Worm (Caenorhabditis elegans): ENCODE results near the gene F47B8.1.
A peak's percentile ranks its signal among the peaks of the same experiment; 100 is the strongest.

The F47B8.1 gene

ce11 chrV:14357347-14357746 is 43.2 kb upstream of the F47B8.1 start:
- 0 out of 2 replicates have a peak, but pooled peaks have one; percentile 28 for TF ChIP-seq nfyb-1 (GFP tag; IDR thresholded peaks at IDR 0.05)

- TF ChIP-seq ekl-4 (GFP tag; IDR thresholded peaks at IDR 0.05) (peak; percentile 44; the same call in 1 of the 2 replicates), snpc-3.4 (tag; optimal IDR thresholded peaks at IDR 0.05) (peak; percentile 71), him-1 (tag; optimal IDR thresholded peaks at IDR 0.05) (peak; percentile 59), hmg-20 (GFP tag; IDR thresholded peaks at IDR 0.05) (no peak), hsf-1 (GFP tag; IDR thresholded peaks at IDR 0.05) (0 out of 2 replicates have a peak, but pooled peaks have one; percentile 9), egrh-3 (GFP tag; IDR thresholded peaks at IDR 0.05) (no peak), F22D6.2 (tag; optimal IDR thresholded peaks at IDR 0.05) (peak; percentile 15), ztf-18 (tag; optimal IDR thresholded peaks at IDR 0.05) (peak; percentile 96), nhr-27 (tag; optimal IDR thresholded peaks at IDR 0.05) (no peak), Y53F4B.3 (GFP tag; IDR thresholded peaks at IDR 0.05) (no peak), hmg-1.2 (GFP tag; IDR thresholded peaks at IDR 0.05) (peak; percentile 53), attf-5 (GFP tag; optimal IDR thresholded peaks at IDR 0.05) (peak; percentile 32), lin-35 (GFP tag; optimal IDR thresholded peaks at IDR 0.05) (peak; percentile 61 to 96 (median 74)), K11D2.4 (GFP tag; IDR thresholded peaks at IDR 0.05) (peak; percentile 25; the same call in 1 of the 2 replicates), K12H6.12 (tag; optimal IDR thresholded peaks at IDR 0.05) (no peak), lin-54 (GFP tag; optimal IDR thresholded peaks at IDR 0.05) (peak; percentile 96), B0035.1 (tag; optimal IDR thresholded peaks at IDR 0.05) (peak; percentile 12), snpc-4 (GFP tag; optimal IDR thresholded peaks at IDR 0.05) (no peak), snpc-4 (tag; optimal IDR thresholded peaks at IDR 0.05) (peak; percentile 42 to 75 (median 59)), attf-3 (GFP tag; conservative IDR thresholded peaks at IDR 0.05) (peak; percentile 58; the same call in 1 of the 2 replicates), B0336.3 (GFP tag; IDR thresholded peaks at IDR 0.05) (peak; percentile 82), F23B12.7 (tag; optimal IDR thresholded peaks at IDR 0.05; ENCODE audit: insufficient read depth) (peak; percentile 58), dpl-1 (GFP tag; optimal IDR thresholded peaks at IDR 0.05) (peak; percentile 75), ztf-28 (GFP tag; IDR thresholded peaks at IDR 0.05) (no peak), B0261.1 (tag; optimal IDR thresholded peaks at IDR 0.05) (no peak), D2030.7 (GFP tag; IDR thresholded peaks at IDR 0.05) (peak; percentile 54; the same call in 1 of the 2 replicates), madf-8 (GFP tag; conservative IDR thresholded peaks at IDR 0.05) (peak; percentile 34; the same call in 1 of the 2 replicates), Y95B8A.8 (GFP tag; IDR thresholded peaks at IDR 0.05) (no peak), C17E4.6 (GFP tag; IDR thresholded peaks at IDR 0.05) (no peak), madf-6 (GFP tag; IDR thresholded peaks at IDR 0.05) (peak; percentile 66), rcor-1 (GFP tag; IDR thresholded peaks at IDR 0.05) (peak; percentile 53), gei-17 (GFP tag; optimal IDR thresholded peaks at IDR 0.05) (no peak), mcd-1 (GFP tag; IDR thresholded peaks at IDR 0.05) (peak; percentile 82), Y53G8AR.9 (GFP tag; conservative IDR thresholded peaks at IDR 0.05) (peak; percentile 91), bed-2 (GFP tag; IDR thresholded peaks at IDR 0.05) (no peak), ZK185.1 (tag; optimal IDR thresholded peaks at IDR 0.05; ENCODE audit: poor library complexity, severe bottlenecking) (peak; percentile 67), cebp-1 (GFP tag; IDR thresholded peaks at IDR 0.05) (no peak), cebp-1 (tag; optimal IDR thresholded peaks at IDR 0.05) (peak; percentile 72), ama-1 (optimal IDR thresholded peaks at IDR 0.05) (peak; percentile 20), ama-1 (GFP tag; optimal IDR thresholded peaks at IDR 0.05) (no peak), efl-1 (GFP tag; optimal IDR thresholded peaks at IDR 0.05) (peak; percentile 81), lin-26 (GFP tag; IDR thresholded peaks at IDR 0.05) (no peak; the same call in 1 of the 2 replicates), F33H1.4 (GFP tag; IDR thresholded peaks at IDR 0.05) (0 out of 2 replicates have a peak, but pooled peaks have one; percentile 52), dox-1 (GFP tag; IDR thresholded peaks at IDR 0.05) (peak; percentile 67), zim-3 (tag; optimal IDR thresholded peaks at IDR 0.05) (no peak)
These were observed 41.7 kb upstream of the F47B8.1 start, which contains the start of gene cyn-1 for ce11 chrV:14355738-14356368. Gene cyn-1, plus strand, starts transcription at chrV:14356076.

Measured in whole organism, young adult.